Worm (Caenorhabditis elegans): ENCODE data around the gene H03G16.7.

ce11 chrX:15034787-15035186 lies 21.0 kb downstream of the H03G16.7 start, which contains the start of gene dsc-1:
- no peak for TF ChIP-seq W03F9.2 (tag; optimal IDR thresholded peaks at IDR 0.05)
- TF ChIP-seq him-1 (tag; optimal IDR thresholded peaks at IDR 0.05) = no peak
- TF ChIP-seq dao-5 (tag; optimal IDR thresholded peaks at IDR 0.05) = no peak

Data from whole organism, L4/young adult.